Worm (Caenorhabditis elegans) whole organism, L3 larva: Measurements from ENCODE around the gene C25A8.5.

Source experiments
- ceh-28 ChIP-seq: fragments of 150-350 bp; optimal IDR thresholded peaks from 2 replicates; lab custom pipeline; 2014; ENCODE audit warnings: missing biosample characterization, missing genetic modification reagents, missing genetic modification characterization
- ceh-82 ChIP-seq: fragments of 150-350 bp; optimal IDR thresholded peaks from 2 replicates; lab custom pipeline; 2014; ENCODE audit warnings: missing biosample characterization, missing genetic modification characterization
- egl-27 ChIP-seq: sonication (generic microtip); optimal IDR thresholded peaks from 4 replicates; lab custom pipeline; 2017; ENCODE audit warnings: missing biosample characterization, missing genetic modification reagents, missing genetic modification characterization
- lin-15B ChIP-seq: fragments of 150-350 bp; optimal IDR thresholded peaks from 2 replicates; lab custom pipeline; 2014; ENCODE audit warnings: missing biosample characterization, missing genetic modification characterization
- lin-39 ChIP-seq: fragments of 150-350 bp; optimal IDR thresholded peaks from 2 replicates; lab custom pipeline; 2018; ENCODE audit warnings: missing biosample characterization, missing genetic modification reagents, missing genetic modification characterization
- nhr-77 ChIP-seq: fragments of 150-350 bp; optimal IDR thresholded peaks from 2 replicates; lab custom pipeline; 2014; ENCODE audit warnings: missing biosample characterization, missing genetic modification characterization
- sea-2 ChIP-seq: fragments of 150-350 bp; sonication (generic microtip); optimal IDR thresholded peaks from 4 replicates; lab custom pipeline; 2014; ENCODE audit warnings: missing biosample characterization, missing genetic modification reagents, missing genetic modification characterization
- zag-1 ChIP-seq: fragments of 150-350 bp; optimal IDR thresholded peaks from 2 replicates; lab custom pipeline; 2014; ENCODE audit warnings: missing biosample characterization, missing genetic modification characterization

- no peak for TF ChIP-seq sea-2
- no peak for TF ChIP-seq ceh-82 (tag; lab: Kevin White, UChicago)
- TF ChIP-seq lin-15B (tag; lab: Kevin White, UChicago), result no peak
- TF ChIP-seq ceh-28 (tag; lab: Kevin White, UChicago), result no peak
- no peak for TF ChIP-seq egl-27 (tag; lab: Kevin White, UChicago)
- no peak for TF ChIP-seq lin-39 (tag; lab: Kevin White, UChicago)
- no peak for TF ChIP-seq nhr-77 (tag; lab: Kevin White, UChicago)
- TF ChIP-seq zag-1, result no peak
Observed at ce11 chrIV:6956668-6957067, 42.6 kb upstream of the C25A8.5 start.
